Worm (Caenorhabditis elegans) whole organism, young adult: ENCODE data around the gene F16B12.4.
A peak's percentile ranks its signal among the peaks of the same experiment; 100 is the strongest.

Experiments used
- B0336.3 ChIP-seq: fragments of 200-800 bp; sonication (Bioruptor generic); IDR thresholded peaks from 2 replicates; pipeline ENCODE4 v1.3.6; 2022; ENCODE audit warnings: missing genetic modification characterization, missing compliant biosample characterization
- C06A6.2 ChIP-seq: fragments of 200-800 bp; sonication (Bioruptor generic); conservative IDR thresholded peaks from 2 replicates; pipeline ENCODE4 v1.3.6; 2022; ENCODE audit warnings: missing genetic modification characterization, missing compliant biosample characterization
- C17E4.6 ChIP-seq: fragments of 200-800 bp; sonication (Bioruptor generic); IDR thresholded peaks from 2 replicates; pipeline ENCODE4 v1.3.6; 2022; ENCODE audit warnings: missing genetic modification reagents, missing genetic modification characterization, missing compliant biosample characterization
- F10E7.11 ChIP-seq: sonication (generic microtip); optimal IDR thresholded peaks from 2 replicates; lab custom pipeline; 2017; ENCODE audit warnings: mild to moderate bottlenecking, missing genetic modification characterization, moderate library complexity, missing compliant biosample characterization
- F52B5.7 ChIP-seq: sonication (generic microtip); optimal IDR thresholded peaks from 2 replicates; lab custom pipeline; 2016; ENCODE audit warnings: mild to moderate bottlenecking, missing genetic modification characterization, missing compliant biosample characterization
- F57A8.1 ChIP-seq: fragments of 200-800 bp; sonication (Bioruptor generic); optimal IDR thresholded peaks from 2 replicates; lab custom pipeline; 2018; ENCODE audit warnings: mild to moderate bottlenecking, missing genetic modification characterization, moderate library complexity, missing compliant biosample characterization
- T26A5.8 ChIP-seq: sonication (generic microtip); optimal IDR thresholded peaks from 2 replicates; lab custom pipeline; 2016; ENCODE audit warnings: missing genetic modification characterization, missing compliant biosample characterization
- ZK185.1 ChIP-seq: sonication (generic microtip); optimal IDR thresholded peaks from 2 replicates; lab custom pipeline; 2016; ENCODE audit warnings: mild to moderate bottlenecking, missing genetic modification characterization, missing compliant biosample characterization; ENCODE audit not compliant: poor library complexity, severe bottlenecking
- ama-1 ChIP-seq, 3 experiments: fragments of 150-350 bp in 1 of 3; sonication (generic microtip) in 2 of 3; optimal IDR thresholded peaks; 2 replicates each; lab custom pipeline; 2014 to 2018; ENCODE audit warnings: missing biosample characterization in 2 of 3, missing genetic modification characterization in 2 of 3, missing genetic modification reagents in 2 of 3
- aptf-2 ChIP-seq: fragments of 200-800 bp; sonication (Bioruptor generic); conservative IDR thresholded peaks from 2 replicates; pipeline ENCODE4 v1.3.6; 2022; ENCODE audit warnings: missing genetic modification reagents, missing genetic modification characterization, missing compliant biosample characterization
- attf-5 ChIP-seq: fragments of 200-800 bp; sonication (Bioruptor generic); optimal IDR thresholded peaks from 2 replicates; lab custom pipeline; 2018; ENCODE audit warnings: mild to moderate bottlenecking, missing genetic modification characterization, missing compliant biosample characterization
- attf-6 ChIP-seq: fragments of 200-800 bp; sonication (Bioruptor generic); IDR thresholded peaks from 2 replicates; pipeline ENCODE4 v1.3.6; 2022; ENCODE audit warnings: missing genetic modification reagents, missing genetic modification characterization, missing compliant biosample characterization
- bed-1 ChIP-seq: fragments of 200-800 bp; sonication (Bioruptor generic); IDR thresholded peaks from 2 replicates; pipeline ENCODE4 v1.3.6; 2022; ENCODE audit warnings: missing genetic modification reagents, missing genetic modification characterization, missing compliant biosample characterization
- ceh-100 ChIP-seq: fragments of 200-800 bp; sonication (Bioruptor generic); IDR thresholded peaks from 2 replicates; pipeline ENCODE4 v1.3.6; 2022; ENCODE audit warnings: missing genetic modification reagents, missing genetic modification characterization, missing compliant biosample characterization
- ceh-27 ChIP-seq: fragments of 200-800 bp; sonication (Bioruptor generic); optimal IDR thresholded peaks from 2 replicates; lab custom pipeline; 2018; ENCODE audit warnings: mild to moderate bottlenecking, missing genetic modification characterization, moderate library complexity, missing compliant biosample characterization
- ceh-79 ChIP-seq: sonication (generic microtip); optimal IDR thresholded peaks from 2 replicates; lab custom pipeline; 2017; ENCODE audit warnings: mild to moderate bottlenecking, missing genetic modification characterization, missing compliant biosample characterization
- chd-7 ChIP-seq: sonication (generic microtip); optimal IDR thresholded peaks from 2 replicates; lab custom pipeline; 2016; ENCODE audit warnings: mild to moderate bottlenecking, missing genetic modification characterization, moderate library complexity, missing compliant biosample characterization
- dox-1 ChIP-seq: fragments of 200-800 bp; sonication (Bioruptor generic); IDR thresholded peaks from 2 replicates; pipeline ENCODE4 v1.3.6; 2022; ENCODE audit warnings: missing genetic modification reagents, missing genetic modification characterization, missing compliant biosample characterization
- efl-1 ChIP-seq: fragments of 150-350 bp; optimal IDR thresholded peaks from 2 replicates; lab custom pipeline; 2014; ENCODE audit warnings: missing biosample characterization, missing genetic modification reagents, missing genetic modification characterization
- egl-18 ChIP-seq: fragments of 200-800 bp; sonication (Bioruptor generic); IDR thresholded peaks from 2 replicates; pipeline ENCODE4 v1.3.6; 2022; ENCODE audit warnings: missing genetic modification reagents, missing genetic modification characterization, missing compliant biosample characterization
- him-1 ChIP-seq: sonication (generic microtip); optimal IDR thresholded peaks from 2 replicates; lab custom pipeline; 2016; ENCODE audit warnings: missing genotype, missing genetic modification reagents, missing genetic modification characterization, missing compliant biosample characterization
- hmg-1.2 ChIP-seq: fragments of 200-800 bp; sonication (Bioruptor generic); IDR thresholded peaks from 2 replicates; pipeline ENCODE4 v1.3.6; 2022; ENCODE audit warnings: missing genetic modification reagents, missing genetic modification characterization, missing compliant biosample characterization
- hmg-20 ChIP-seq: fragments of 200-800 bp; sonication (Bioruptor generic); IDR thresholded peaks from 2 replicates; pipeline ENCODE4 v1.3.6; 2022; ENCODE audit warnings: missing genetic modification reagents, missing genetic modification characterization, missing compliant biosample characterization
- lsy-27 ChIP-seq: sonication (generic microtip); optimal IDR thresholded peaks from 2 replicates; lab custom pipeline; 2017; ENCODE audit warnings: missing genetic modification characterization, mild to moderate bottlenecking, missing compliant biosample characterization, antibody characterized with exemption, missing genotype, borderline replicate concordance; ENCODE audit not compliant: insufficient read depth
- madf-10 ChIP-seq: sonication (generic microtip); optimal IDR thresholded peaks from 2 replicates; lab custom pipeline; 2016; ENCODE audit warnings: mild to moderate bottlenecking, missing genetic modification characterization, missing compliant biosample characterization
- madf-3 ChIP-seq: fragments of 200-800 bp; sonication (Bioruptor generic); IDR thresholded peaks from 2 replicates; pipeline ENCODE4 v1.3.6; 2022; ENCODE audit warnings: missing genetic modification reagents, missing genetic modification characterization, missing compliant biosample characterization
- madf-6 ChIP-seq: fragments of 200-800 bp; sonication (Bioruptor generic); IDR thresholded peaks from 2 replicates; pipeline ENCODE4 v1.3.6; 2022; ENCODE audit warnings: missing genetic modification reagents, missing genetic modification characterization, missing compliant biosample characterization
- mxl-1 ChIP-seq: sonication (generic microtip); optimal IDR thresholded peaks from 2 replicates; lab custom pipeline; 2016; ENCODE audit warnings: missing genetic modification characterization, missing compliant biosample characterization
- nhr-80 ChIP-seq: sonication (generic microtip); optimal IDR thresholded peaks from 2 replicates; lab custom pipeline; 2016; ENCODE audit warnings: missing genetic modification characterization, missing compliant biosample characterization
- rcor-1 ChIP-seq: fragments of 200-800 bp; sonication (Bioruptor generic); IDR thresholded peaks from 2 replicates; pipeline ENCODE4 v1.3.6; 2022; ENCODE audit warnings: missing genetic modification reagents, missing genetic modification characterization, missing compliant biosample characterization
- rec-8 ChIP-seq, 2 experiments: sonication (generic microtip); optimal IDR thresholded peaks; 2 replicates each; lab custom pipeline; 2016; ENCODE audit warnings: mild to moderate bottlenecking in 2 of 2, missing genetic modification characterization in 2 of 2, missing genetic modification reagents in 2 of 2, missing genotype in 2 of 2, missing biosample characterization in 1 of 2, missing compliant biosample characterization in 1 of 2, moderate library complexity in 1 of 2
- repo-1 ChIP-seq: sonication (generic microtip); optimal IDR thresholded peaks from 2 replicates; lab custom pipeline; 2017; ENCODE audit warnings: mild to moderate bottlenecking, missing genetic modification characterization, missing compliant biosample characterization
- snpc-1.1 ChIP-seq: sonication (generic microtip); optimal IDR thresholded peaks from 2 replicates; lab custom pipeline; 2017; ENCODE audit warnings: missing genetic modification characterization, mild to moderate bottlenecking, missing compliant biosample characterization, antibody characterized with exemption, moderate library complexity, missing genotype, missing genetic modification reagents; ENCODE audit not compliant: insufficient read depth
- snpc-1.3 ChIP-seq: sonication (generic microtip); optimal IDR thresholded peaks from 2 replicates; lab custom pipeline; 2017; ENCODE audit warnings: missing genetic modification characterization, mild to moderate bottlenecking, missing compliant biosample characterization, antibody characterized with exemption, moderate library complexity, missing genotype, missing genetic modification reagents; ENCODE audit not compliant: insufficient read depth
- unc-62 ChIP-seq: fragments of 150-350 bp; optimal IDR thresholded peaks from 2 replicates; lab custom pipeline; 2014; ENCODE audit warnings: missing biosample characterization, missing genetic modification reagents, missing genetic modification characterization
- xnd-1 ChIP-seq: sonication (generic microtip); optimal IDR thresholded peaks from 2 replicates; lab custom pipeline; 2016; ENCODE audit warnings: missing genotype, missing genetic modification reagents, missing genetic modification characterization, missing compliant biosample characterization
- zfh-2 ChIP-seq: fragments of 200-800 bp; sonication (Bioruptor generic); conservative IDR thresholded peaks from 2 replicates; pipeline ENCODE4 v1.3.6; 2022; ENCODE audit warnings: missing genetic modification reagents, missing genetic modification characterization, missing compliant biosample characterization

Gene F16B12.4

DNA sequence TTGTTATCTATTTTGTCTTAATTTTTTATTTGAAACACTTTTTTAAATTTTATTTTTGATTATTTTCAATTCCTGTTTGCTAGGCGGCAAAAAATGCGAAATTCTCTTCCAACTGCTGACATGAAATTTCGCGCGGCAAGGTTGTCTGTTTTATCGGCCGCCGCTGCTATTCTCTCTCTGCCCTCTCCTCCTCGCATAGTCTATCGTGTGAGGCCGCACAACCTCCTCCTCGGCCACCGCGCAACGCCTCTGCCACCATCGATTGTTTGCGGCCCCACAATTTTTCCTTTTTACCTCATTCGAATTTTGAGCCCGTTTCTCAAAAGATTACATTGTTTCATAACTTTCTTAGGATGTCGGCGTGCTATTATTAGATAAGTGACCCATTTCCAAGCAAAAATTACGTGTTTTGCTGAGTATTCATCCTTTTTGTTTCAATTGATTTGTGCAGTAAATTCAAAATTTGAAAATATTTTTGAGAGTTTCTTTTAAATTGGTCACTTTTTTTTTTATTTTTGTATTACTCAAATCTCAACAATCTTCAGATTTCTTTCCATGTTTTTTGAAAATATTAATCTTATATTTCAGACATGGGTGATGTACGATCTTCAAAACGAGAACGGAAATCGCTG, 28.9 kb upstream of the F16B12.4 start, which contains the start of gene F28H6.4:
Gene F28H6.4 (plus strand): TSS at position 582 of the 632 bp plus-strand sequence.
- TF ChIP-seq T26A5.8 (tag; lab: Kevin White, UChicago), result no peak
- TF ChIP-seq B0336.3 (GFP tag; lab: Robert Waterston, UW), result no peak
- TF ChIP-seq unc-62 (GFP tag; lab: Kevin White, UChicago), result no peak
- TF ChIP-seq xnd-1 (tag; lab: Kevin White, UChicago), result no peak
- peak; percentile 65 for TF ChIP-seq dox-1 (GFP tag; lab: Robert Waterston, UW)
- no peak for TF ChIP-seq egl-18 (GFP tag; lab: Robert Waterston, UW)
- peak; percentile 92 for TF ChIP-seq zfh-2
- TF ChIP-seq rcor-1 (GFP tag; lab: Robert Waterston, UW), result no peak
- no peak for TF ChIP-seq C06A6.2 (GFP tag; lab: Robert Waterston, UW)
- 0 out of 2 replicates have a peak, but pooled peaks have one; percentile 26 for TF ChIP-seq madf-6 (GFP tag; lab: Robert Waterston, UW)
- TF ChIP-seq snpc-1.3 (tag; lab: Kevin White, UChicago), result no peak
- no peak for TF ChIP-seq rec-8 (tag; optimal IDR thresholded peaks at IDR 0.05; lab: Kevin White, UChicago)
- no peak for TF ChIP-seq chd-7 (tag; lab: Kevin White, UChicago)
- no peak for TF ChIP-seq ceh-100 (GFP tag; lab: Robert Waterston, UW)
- TF ChIP-seq ama-1 (optimal IDR thresholded peaks at IDR 0.05; lab: Kevin White, UChicago), result no peak
- no peak for TF ChIP-seq ama-1 (GFP tag; optimal IDR thresholded peaks at IDR 0.05; lab: Kevin White, UChicago)
- no peak for TF ChIP-seq attf-6 (GFP tag; lab: Robert Waterston, UW)
- TF ChIP-seq madf-10 (tag; lab: Kevin White, UChicago), result peak; percentile 25
- TF ChIP-seq bed-1 (GFP tag; lab: Robert Waterston, UW), result no peak
- TF ChIP-seq ZK185.1 (tag; lab: Kevin White, UChicago), result no peak
- TF ChIP-seq repo-1 (tag; lab: Kevin White, UChicago), result no peak
- no peak for TF ChIP-seq F52B5.7 (tag; lab: Kevin White, UChicago)
- TF ChIP-seq ceh-79 (tag; lab: Kevin White, UChicago), result no peak
- peak; percentile 42 for TF ChIP-seq efl-1 (GFP tag; lab: Kevin White, UChicago)
- no peak for TF ChIP-seq C17E4.6 (GFP tag; lab: Robert Waterston, UW)
- TF ChIP-seq madf-3 (GFP tag; lab: Robert Waterston, UW), result no peak
- peak; percentile 10 for TF ChIP-seq attf-5
- TF ChIP-seq ceh-27 (GFP tag; lab: Kevin White, UChicago), result no peak
- TF ChIP-seq hmg-1.2 (GFP tag; lab: Robert Waterston, UW), result peak; percentile 80; the same call in 1 of the 2 replicates
- TF ChIP-seq him-1, result no peak
- no peak for TF ChIP-seq mxl-1 (tag; lab: Kevin White, UChicago)
- no peak for TF ChIP-seq snpc-1.1 (tag; lab: Kevin White, UChicago)
- TF ChIP-seq lsy-27 (tag; lab: Kevin White, UChicago), result no peak
- peak; percentile 37 for TF ChIP-seq nhr-80 (tag; lab: Kevin White, UChicago)
- no peak for TF ChIP-seq F10E7.11 (tag; lab: Kevin White, UChicago)
- TF ChIP-seq F57A8.1, result no peak
- no peak for TF ChIP-seq aptf-2 (GFP tag; lab: Robert Waterston, UW)
- TF ChIP-seq, all 124 proteins: peak for 8

DNA sequence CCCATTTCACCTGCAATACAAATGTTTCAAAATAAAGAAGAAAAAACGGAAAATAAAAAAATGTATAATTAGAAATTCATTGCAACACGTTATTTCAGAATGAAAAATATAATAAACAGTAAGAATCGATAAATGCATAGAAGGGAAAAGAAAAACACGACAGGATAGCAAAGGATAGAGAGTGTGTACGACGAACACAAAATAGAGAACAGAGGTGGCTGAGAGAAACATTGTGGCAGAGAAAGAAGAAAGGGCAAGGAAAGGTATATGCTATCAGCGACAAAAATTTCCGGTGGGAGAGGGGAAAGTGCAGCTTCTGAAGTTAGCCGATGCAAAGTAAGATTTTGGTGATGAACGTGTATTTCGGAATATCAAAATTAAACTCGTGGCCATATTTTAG, 27.4 kb upstream of the F16B12.4 start, which contains the start of gene F28H6.6:
Gene F28H6.6 (minus strand): TSS at position 10 of the 400 bp plus-strand sequence.
- TF ChIP-seq hmg-1.2 (GFP tag; lab: Robert Waterston, UW), result peak; percentile 12; the same call in 1 of the 2 replicates
- no peak for TF ChIP-seq hmg-20 (GFP tag; lab: Robert Waterston, UW)
- TF ChIP-seq, all 124 proteins: peak for 1
